Fruit fly (Drosophila melanogaster): ENCODE data around the gene yata.

yata gene

dm6 chr3R:29773833-29774324 lies 24.9 kb downstream of the yata start (continued):
- TF ChIP-seq CG18619 (GFP tag; optimal IDR thresholded peaks at IDR 0.05) (peak; percentile 78), sqz (GFP tag; optimal IDR thresholded peaks at IDR 0.05) (no peak), CG6175 (GFP tag; IDR thresholded peaks at IDR 0.05) (peak; percentile 71; the same call in 2 of the 3 replicates), trh (GFP tag; optimal IDR thresholded peaks at IDR 0.05) (peak; percentile 27), pzg (GFP tag; optimal IDR thresholded peaks at IDR 0.05) (peak; percentile 7), CG10366 (GFP tag; IDR thresholded peaks at IDR 0.05) (peak; percentile 66), eve (GFP tag; optimal IDR thresholded peaks at IDR 0.05) (peak in 1 of 2 experiments; percentile 96), NK7.1 (GFP tag; optimal IDR thresholded peaks at IDR 0.05) (peak; percentile 68), Bdp1 (GFP tag; optimal IDR thresholded peaks at IDR 0.05) (peak; percentile 54), CG18011 (GFP tag; optimal IDR thresholded peaks at IDR 0.05) (peak; percentile 25), slou (GFP tag; optimal IDR thresholded peaks at IDR 0.05) (peak; percentile 64), Xbp1 (GFP tag; optimal IDR thresholded peaks at IDR 0.05) (peak; percentile 72), sisA (GFP tag; IDR thresholded peaks at IDR 0.05) (peak; percentile 77; the same call in 1 of the 2 replicates), Asciz (GFP tag; optimal IDR thresholded peaks at IDR 0.05) (no peak), vvl (GFP tag; IDR thresholded peaks at IDR 0.05) (peak; percentile 69), abd-A (tag; optimal IDR thresholded peaks at IDR 0.05) (no peak), peb (GFP tag; IDR thresholded peaks at IDR 0.05) (peak; percentile 52; the same call in 1 of the 2 replicates), CG17385 (GFP tag; optimal IDR thresholded peaks at IDR 0.05) (peak; percentile 67), CG12769 (tag; optimal IDR thresholded peaks at IDR 0.05) (peak; percentile 90), CG7928 (GFP tag; optimal IDR thresholded peaks at IDR 0.05) (peak; percentile 11), CG30403 (GFP tag; optimal IDR thresholded peaks at IDR 0.05) (peak; percentile 82), her (GFP tag; optimal IDR thresholded peaks at IDR 0.05) (peak; percentile 58), CG5245 (GFP tag; optimal IDR thresholded peaks at IDR 0.05) (peak; percentile 30), Nf-YB (GFP tag; optimal IDR thresholded peaks at IDR 0.05) (peak; percentile 54), Antp (GFP tag; optimal IDR thresholded peaks at IDR 0.05) (peak; percentile 74), wek (GFP tag; optimal IDR thresholded peaks at IDR 0.05) (peak; percentile 0), CG17612 (GFP tag; IDR thresholded peaks at IDR 0.05) (0 out of 2 replicates have a peak, but pooled peaks have one; percentile 48), CG1024 (GFP tag; IDR thresholded peaks at IDR 0.05) (no peak), sna (GFP tag; IDR thresholded peaks at IDR 0.05; ENCODE audit: partially characterized antibody) (no peak), unpg (GFP tag; optimal IDR thresholded peaks at IDR 0.05) (peak; percentile 53), BtbVII (GFP tag; optimal IDR thresholded peaks at IDR 0.05) (peak; percentile 33), CG31224 (GFP tag; IDR thresholded peaks at IDR 0.05) (peak; percentile 64; the same call in 1 of the 2 replicates), CG14710 (tag; optimal IDR thresholded peaks at IDR 0.05) (no peak), CG2712 (tag; optimal IDR thresholded peaks at IDR 0.05) (peak; percentile 53), tap (tag; optimal IDR thresholded peaks at IDR 0.05) (peak; percentile 28), row (GFP tag; IDR thresholded peaks at IDR 0.05) (peak; percentile 94), so (GFP tag; IDR thresholded peaks at IDR 0.05) (peak; percentile 57; the same call in 2 of the 3 replicates), Med (GFP tag) (peak; percentile 96), CG3163 (GFP tag; optimal IDR thresholded peaks at IDR 0.05) (peak; percentile 57), CG1647 (GFP tag; optimal IDR thresholded peaks at IDR 0.05) (peak; percentile 57), Mrtf (GFP tag; IDR thresholded peaks at IDR 0.05) (peak; percentile 70; the same call in 2 of the 3 replicates), ssp (GFP tag; IDR thresholded peaks at IDR 0.05) (peak; percentile 59), CTCF (GFP tag; optimal IDR thresholded peaks at IDR 0.05) (no peak), onecut (GFP tag; IDR thresholded peaks at IDR 0.05) (peak; percentile 10; the same call in 1 of the 2 replicates), CG6765 (GFP tag; optimal IDR thresholded peaks at IDR 0.05) (peak; percentile 59), D (optimal IDR thresholded peaks at IDR 0.05) (no peak), D (GFP tag; optimal IDR thresholded peaks at IDR 0.05) (peak; percentile 19), Hmx (GFP tag; optimal IDR thresholded peaks at IDR 0.05) (peak; percentile 40), CHES-1-like (GFP tag; optimal IDR thresholded peaks at IDR 0.05) (peak; percentile 77), slbo (GFP tag; IDR thresholded peaks at IDR 0.05) (peak; percentile 82), Usf (GFP tag; optimal IDR thresholded peaks at IDR 0.05) (peak; percentile 56), CG18476 (GFP tag; optimal IDR thresholded peaks at IDR 0.05) (peak; percentile 59)

Data from whole organism, embryonic.